Fruit fly (Drosophila melanogaster) Kc167 (cell line): ENCODE measurements around the gene CG7778.

Experiments used
- Myc ChIP-seq: fragments of >200 bp; optimal IDR thresholded peaks from 2 replicates; lab custom pipeline; 2017; ENCODE audit warnings: missing external identifiers
- Sin3A ChIP-seq: fragments of >200 bp; optimal IDR thresholded peaks from 2 replicates; lab custom pipeline; 2018; ENCODE audit warnings: missing external identifiers
- h ChIP-seq: fragments of >200 bp; optimal IDR thresholded peaks from 3 replicates; lab custom pipeline; 2018; ENCODE audit warnings: missing external identifiers
- insv ChIP-seq: fragments of >200 bp; optimal IDR thresholded peaks from 3 replicates; lab custom pipeline; 2018; ENCODE audit warnings: missing external identifiers
- psq ChIP-seq: fragments of >200 bp; optimal IDR thresholded peaks from 2 replicates; lab custom pipeline; 2017; ENCODE audit warnings: missing external identifiers
- ttk ChIP-seq: sonication (Bioruptor generic); optimal IDR thresholded peaks from 2 replicates; lab custom pipeline; 2017; ENCODE audit warnings: missing external identifiers

CG7778 gene

DNA sequence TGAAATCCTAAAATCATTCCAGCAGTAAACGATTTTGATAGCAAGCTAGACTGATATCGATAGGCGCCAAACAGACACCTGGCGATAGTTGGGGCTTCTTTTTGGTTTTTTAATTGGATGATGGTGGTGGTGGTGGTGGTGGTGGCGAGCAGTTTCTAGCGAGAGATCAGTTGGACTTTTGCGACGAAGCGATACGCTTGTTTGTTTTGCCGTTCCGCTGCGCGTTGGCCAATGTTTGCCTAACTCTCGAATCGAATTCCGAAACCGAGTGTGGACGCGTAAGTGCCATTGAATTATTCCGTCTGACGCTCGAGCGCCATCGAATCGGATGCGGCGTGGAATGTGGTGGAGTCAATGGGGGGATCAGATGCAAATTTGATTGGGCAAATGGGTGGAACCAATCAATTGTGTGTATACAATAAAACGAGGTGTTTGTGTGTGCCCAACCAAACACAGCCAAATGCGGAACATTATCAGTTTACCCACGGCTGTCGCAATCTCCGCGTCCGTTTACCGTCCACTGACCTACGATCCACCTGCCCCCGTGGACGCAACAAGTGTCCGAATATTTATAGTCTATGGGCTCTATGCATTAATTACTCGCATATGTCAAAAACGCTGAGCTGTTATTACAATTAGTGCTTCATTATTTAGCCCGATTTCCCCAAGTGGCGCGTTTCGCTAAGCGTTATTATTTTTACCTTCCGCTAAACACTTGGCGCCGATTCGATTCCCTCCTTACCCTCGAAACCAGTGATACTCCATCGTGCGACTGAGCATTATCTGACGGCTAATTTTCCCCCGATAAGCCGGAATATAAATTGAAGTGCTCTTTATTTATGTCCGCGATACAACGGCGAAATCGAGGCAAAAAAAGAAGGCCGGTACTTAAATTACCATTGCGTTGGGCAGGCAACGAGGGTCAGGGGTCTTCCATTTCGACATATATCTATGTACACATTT is 24.2 kb downstream of the CG7778 start, which contains the start of gene CG17292:
Gene CG17292 (plus strand): TSS at position 91 of the 963 bp plus-strand sequence.
- TF ChIP-seq Myc (lab: Kevin White, UChicago) (no peak), insv (lab: Kevin White, UChicago) (no peak), ttk (lab: Kevin White, UChicago) (no peak), Sin3A (lab: Kevin White, UChicago) (no peak), psq (no peak), h (no peak)

DNA sequence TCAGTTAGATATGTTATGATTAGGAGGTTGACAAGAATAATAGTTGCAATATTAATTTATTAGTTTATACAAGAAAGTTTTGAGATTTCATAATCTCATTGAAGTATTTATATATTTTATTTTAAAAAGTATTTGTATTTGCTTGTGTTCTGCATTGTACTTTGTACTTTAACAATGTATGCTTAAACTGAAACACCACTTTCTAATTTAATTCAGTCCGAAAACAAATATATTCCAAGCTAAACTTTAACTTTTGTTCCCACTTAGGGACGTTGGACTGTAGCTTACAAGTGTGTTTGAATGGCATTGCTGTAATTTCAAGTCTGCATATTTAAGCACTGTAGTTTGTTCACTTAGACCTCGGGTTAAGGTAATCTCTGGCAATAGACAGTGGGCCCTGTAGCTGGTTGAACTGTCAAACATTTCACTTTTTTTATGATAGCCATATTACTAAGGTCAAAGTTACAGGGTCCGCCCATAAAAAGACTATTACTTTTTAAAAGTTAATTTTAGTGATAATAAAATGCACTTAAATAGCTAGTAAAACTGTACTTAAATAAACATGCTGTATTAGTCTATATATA is 25.0 kb downstream of the CG7778 start:
- TF ChIP-seq Myc (lab: Kevin White, UChicago) (no peak), Sin3A (lab: Kevin White, UChicago) (no peak), ttk (lab: Kevin White, UChicago) (no peak), h (no peak), psq (no peak), insv (lab: Kevin White, UChicago) (no peak)

DNA sequence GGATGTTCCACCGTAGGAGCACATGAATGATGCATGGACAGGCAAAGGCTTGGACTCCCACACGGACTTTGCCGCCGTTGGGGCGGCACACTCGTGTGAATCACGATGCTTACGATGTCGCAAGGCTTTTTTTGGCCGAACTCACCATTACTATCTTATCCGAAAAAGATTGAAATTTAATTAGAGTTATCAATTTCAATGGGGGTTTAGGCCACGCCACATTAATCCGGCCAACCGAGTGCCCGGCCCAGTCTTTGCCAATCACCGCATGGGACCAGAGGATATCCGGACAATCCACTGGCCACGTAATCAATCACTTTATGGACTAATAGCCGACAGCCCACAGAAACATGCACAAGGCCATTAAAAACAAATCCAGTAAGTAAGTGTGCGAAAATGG is 25.8 kb downstream of the CG7778 start:
- TF ChIP-seq Myc (lab: Kevin White, UChicago) (no peak), h (no peak), insv (lab: Kevin White, UChicago) (no peak), ttk (lab: Kevin White, UChicago) (no peak), Sin3A (lab: Kevin White, UChicago) (no peak), psq (no peak)

DNA sequence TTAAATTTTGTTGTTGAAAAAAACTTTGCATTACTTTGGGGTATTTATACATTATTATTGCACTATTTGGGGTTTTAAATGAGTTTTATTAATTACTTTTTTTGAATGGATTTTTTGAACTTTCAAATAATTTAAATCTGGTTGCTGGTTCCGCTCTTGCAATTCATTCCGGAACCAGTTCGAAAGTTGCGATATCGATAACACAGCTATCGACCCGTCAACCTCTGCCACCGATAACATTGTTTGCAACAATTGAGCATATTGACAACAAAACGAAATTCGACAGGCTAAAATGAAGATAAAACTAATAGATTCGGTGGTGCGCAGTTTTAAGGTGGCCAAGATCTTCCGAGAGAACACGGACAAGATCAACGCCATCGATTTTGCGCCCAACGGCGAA is 27.8 kb downstream of the CG7778 start, which contains the start of gene Wdr82:
Gene Wdr82 (plus strand): TSS at position 227 of the 400 bp plus-strand sequence.
- no peak for TF ChIP-seq psq
- TF ChIP-seq h, result no peak
- TF ChIP-seq Myc (lab: Kevin White, UChicago), result no peak
- no peak for TF ChIP-seq insv (lab: Kevin White, UChicago)
- no peak for TF ChIP-seq Sin3A (lab: Kevin White, UChicago)
- no peak for TF ChIP-seq ttk (lab: Kevin White, UChicago)

DNA sequence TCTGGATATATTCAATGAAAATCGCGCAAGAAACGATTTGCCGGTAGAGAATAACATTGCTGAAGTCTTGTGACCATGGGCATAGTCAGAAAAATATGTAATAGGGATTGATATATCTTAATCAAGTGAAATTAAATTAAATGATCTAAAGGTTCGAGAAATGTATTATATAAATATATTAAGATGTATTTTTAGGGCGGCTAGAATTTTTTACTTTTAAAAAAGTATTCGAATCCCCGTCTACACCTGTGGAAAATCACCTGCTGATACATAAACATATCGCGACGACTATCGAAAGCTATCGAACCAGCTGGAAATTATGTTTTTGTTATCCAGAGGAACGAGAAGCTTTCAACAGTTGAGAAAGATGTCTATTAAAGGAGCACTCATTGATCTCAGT is 30.3 kb downstream of the CG7778 start, which contains the start of the genes CG13390 and CG17294:
Gene CG13390 (minus strand): TSS at position 81 of the 400 bp plus-strand sequence.
Gene CG17294 (plus strand): TSS at position 319 of the 400 bp plus-strand sequence.
- no peak for TF ChIP-seq ttk (lab: Kevin White, UChicago)
- no peak for TF ChIP-seq insv (lab: Kevin White, UChicago)
- TF ChIP-seq h, result no peak

DNA sequence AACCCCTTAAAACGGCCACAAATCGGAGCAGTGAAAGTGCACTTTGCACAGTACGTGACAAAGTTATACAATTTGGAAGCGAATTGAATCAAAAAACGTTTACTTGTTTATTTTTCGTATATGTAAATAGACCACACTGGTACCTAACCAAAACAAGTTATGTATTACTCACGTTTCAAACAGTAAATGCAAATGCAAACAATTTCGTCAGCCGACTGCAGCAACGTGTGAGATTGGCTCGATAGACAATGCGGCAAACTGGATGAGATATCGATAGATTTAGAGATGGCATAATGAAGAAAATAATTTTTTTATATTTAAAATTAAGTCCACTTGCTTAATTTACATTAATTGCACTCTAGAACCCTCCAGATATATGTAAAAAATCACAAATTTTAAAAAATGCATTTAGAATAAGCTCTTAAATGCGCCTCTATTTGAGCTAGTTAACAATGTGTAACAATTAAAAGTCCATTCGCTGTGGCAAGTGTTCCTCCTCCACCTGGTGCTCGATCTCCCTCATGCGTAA is 35.2 kb downstream of the CG7778 start, which contains the start of gene AlaRS:
Gene AlaRS (minus strand): TSS at position 257 of the 529 bp plus-strand sequence.
- no peak for TF ChIP-seq insv (lab: Kevin White, UChicago)
- TF ChIP-seq ttk (lab: Kevin White, UChicago), result no peak
- TF ChIP-seq h, result no peak
- no peak for TF ChIP-seq Myc (lab: Kevin White, UChicago)
- TF ChIP-seq Sin3A (lab: Kevin White, UChicago), result no peak
- no peak for TF ChIP-seq psq

DNA sequence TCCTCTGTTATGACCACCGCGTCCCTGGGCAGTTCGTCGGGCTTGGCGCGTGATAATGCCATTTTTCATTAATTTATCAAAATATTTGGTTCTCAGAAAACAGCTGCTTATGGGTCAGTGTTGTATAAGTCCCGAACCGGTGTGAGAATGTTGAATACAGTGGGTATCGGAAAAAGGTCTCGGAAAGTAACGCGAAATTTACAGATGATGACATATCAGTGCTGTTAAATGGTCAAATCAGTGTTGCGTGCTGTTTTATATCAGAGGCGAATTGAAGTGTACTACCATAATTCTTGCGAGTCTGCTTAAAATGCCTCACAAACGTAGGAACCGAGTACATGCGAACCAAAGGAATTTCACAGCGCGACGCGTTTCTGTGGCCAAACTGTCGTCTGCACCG is 36.2 kb downstream of the CG7778 start, which contains the start of the genes CG13392 and Rcd4:
Gene CG13392 (minus strand): TSS at position 162 of the 400 bp plus-strand sequence.
Gene Rcd4 (plus strand): TSS at position 216 of the 400 bp plus-strand sequence.
- no peak for TF ChIP-seq h
- no peak for TF ChIP-seq psq
- no peak for TF ChIP-seq insv (lab: Kevin White, UChicago)
- no peak for TF ChIP-seq Myc (lab: Kevin White, UChicago)
- no peak for TF ChIP-seq Sin3A (lab: Kevin White, UChicago)
- TF ChIP-seq ttk (lab: Kevin White, UChicago), result no peak

DNA sequence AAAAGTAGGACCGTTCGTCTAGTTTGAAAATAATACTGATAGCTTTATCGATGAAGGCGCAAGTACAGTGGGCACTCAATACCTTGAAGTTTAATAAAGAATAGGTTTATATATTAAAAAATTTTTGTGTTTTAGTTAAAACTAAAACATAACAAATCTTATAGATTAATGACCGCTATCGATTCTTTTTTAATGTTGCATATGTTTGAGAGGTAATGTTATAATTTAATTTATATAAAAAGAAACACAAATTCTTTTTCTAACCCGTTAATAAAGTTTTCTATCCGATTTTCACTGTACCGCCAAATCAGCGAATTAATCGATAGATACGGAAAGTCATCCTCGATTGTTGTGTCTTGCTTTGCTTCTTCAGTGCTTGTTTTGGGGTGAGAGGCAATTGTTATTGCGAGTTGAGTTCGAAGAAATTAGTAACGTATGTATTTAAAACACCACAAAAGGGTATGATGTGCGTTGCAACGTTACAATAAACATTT is 37.7 kb downstream of the CG7778 start, which contains the start of the genes Dad1 and CG13384:
Gene Dad1 (minus strand): TSS at position 30 of the 494 bp plus-strand sequence.
Gene CG13384 (plus strand): TSS at position 348 of the 494 bp plus-strand sequence.
- TF ChIP-seq insv (lab: Kevin White, UChicago) (no peak), h (no peak), ttk (lab: Kevin White, UChicago) (no peak), Sin3A (lab: Kevin White, UChicago) (no peak), psq (no peak), Myc (lab: Kevin White, UChicago) (no peak)

DNA sequence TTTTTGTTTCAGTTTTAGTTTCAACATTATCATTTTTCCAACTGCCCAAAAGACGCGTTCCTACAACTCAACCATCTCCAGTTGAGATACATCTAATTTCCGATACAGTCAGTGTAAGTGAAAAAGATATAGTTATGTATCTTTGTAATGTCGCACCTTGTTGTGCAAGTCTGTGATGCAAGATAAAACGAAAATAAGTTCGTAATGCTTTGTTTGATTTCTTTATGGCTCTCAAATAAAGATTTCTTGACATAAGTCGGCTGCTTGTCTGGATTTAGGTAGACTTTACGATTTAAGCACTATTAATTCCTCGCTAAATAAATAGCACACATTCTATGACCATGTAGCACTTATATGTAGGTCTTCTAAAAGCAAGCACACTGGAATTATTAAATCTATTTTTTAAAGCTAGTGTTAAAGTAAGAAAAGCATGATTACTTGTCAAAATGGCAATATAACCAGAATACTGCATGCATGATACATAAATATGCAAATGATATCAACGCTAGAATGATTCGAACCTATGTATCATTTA is 38.6 kb downstream of the CG7778 start:
- no peak for TF ChIP-seq h

DNA sequence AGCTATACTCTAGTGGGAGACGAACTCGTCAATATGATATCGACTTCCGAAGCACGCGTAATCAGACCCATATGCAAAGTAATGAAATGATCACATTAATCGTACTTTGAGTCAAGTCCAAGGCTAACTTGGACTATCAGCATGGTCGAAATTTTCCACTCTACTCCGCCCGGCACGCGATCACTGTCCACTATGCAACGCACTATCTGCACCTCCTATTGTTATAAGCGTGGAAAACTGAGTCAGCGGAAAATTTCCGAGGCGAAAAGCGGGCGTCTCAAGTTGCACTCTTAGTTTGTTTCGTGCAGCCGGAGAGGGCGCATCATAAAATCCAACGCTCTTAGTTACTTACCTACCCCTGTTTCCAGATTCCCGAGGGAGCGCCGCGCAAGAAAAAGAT is 39.4 kb downstream of the CG7778 start:
- TF ChIP-seq ttk (lab: Kevin White, UChicago), result no peak
- no peak for TF ChIP-seq Sin3A (lab: Kevin White, UChicago)
- TF ChIP-seq Myc (lab: Kevin White, UChicago), result no peak
- TF ChIP-seq psq, result no peak
- no peak for TF ChIP-seq h
- no peak for TF ChIP-seq insv (lab: Kevin White, UChicago)

DNA sequence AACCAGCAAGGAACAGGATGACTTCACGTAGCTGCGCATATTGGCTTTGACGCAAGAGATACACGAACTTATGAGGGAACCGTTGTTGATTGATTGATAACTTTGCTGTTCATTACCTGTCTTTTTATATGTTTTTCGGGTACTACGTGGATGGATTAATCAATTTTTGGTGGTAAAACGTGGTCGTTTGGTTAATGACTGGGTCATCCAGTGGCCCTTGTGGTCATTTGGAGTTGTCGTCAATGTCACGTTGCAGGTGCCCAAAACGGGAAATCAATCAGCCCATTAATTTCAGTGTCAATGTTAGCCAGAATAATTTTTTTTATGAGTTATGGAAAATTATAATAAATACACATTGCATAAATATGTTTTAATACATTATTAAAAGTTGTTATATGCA is 42.8 kb downstream of the CG7778 start, which contains the start of gene CG42819:
Gene CG42819 (minus strand): TSS at position 101 of the 400 bp plus-strand sequence.
- TF ChIP-seq ttk (lab: Kevin White, UChicago) (no peak), Myc (lab: Kevin White, UChicago) (no peak), h (no peak), insv (lab: Kevin White, UChicago) (no peak), psq (no peak), Sin3A (lab: Kevin White, UChicago) (no peak)
